Worm (Caenorhabditis elegans): Measurements from ENCODE around the gene cpr-5.

DNA sequence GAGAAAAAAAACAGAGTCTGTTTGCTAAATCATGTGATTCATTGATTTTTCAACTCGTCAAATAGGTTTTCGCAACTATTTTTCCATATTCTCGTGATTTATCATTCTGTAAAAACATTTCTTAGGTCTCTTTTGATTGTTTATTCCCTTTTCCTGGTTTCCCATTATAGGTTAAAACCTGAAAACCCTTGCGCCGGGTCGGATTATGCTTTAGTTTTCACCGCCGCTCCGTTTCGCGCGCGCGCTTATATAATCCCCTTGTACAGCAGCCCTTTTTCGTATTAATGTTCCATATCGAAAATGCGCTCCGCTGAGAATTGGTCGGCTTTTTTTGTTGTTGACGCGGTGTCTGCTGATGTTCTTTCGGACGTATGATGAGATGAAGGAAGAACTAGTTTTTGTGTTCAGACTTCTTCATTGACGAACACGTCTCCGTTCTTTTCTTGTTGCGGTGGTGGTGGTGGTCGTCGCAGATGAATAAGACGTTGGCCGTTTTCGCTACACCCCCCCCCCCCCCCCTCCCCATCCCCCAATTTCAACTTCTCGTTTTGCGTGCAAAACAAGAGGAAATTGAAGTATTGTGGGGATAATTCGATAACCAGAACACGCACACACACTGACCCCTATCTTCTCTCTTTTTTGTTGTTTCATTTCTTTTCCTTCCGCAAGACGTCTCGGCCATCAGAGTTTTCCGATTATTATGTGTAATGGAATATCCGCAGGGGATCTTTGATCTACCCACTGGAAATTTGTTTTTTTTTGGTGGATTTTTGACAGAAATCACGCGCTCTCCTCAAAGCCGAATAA, 20.8 kb upstream of the cpr-5 start:
- TF ChIP-seq fkh-6 (tag; optimal IDR thresholded peaks at IDR 0.05) = no peak
- TF ChIP-seq C08G9.2 (tag; optimal IDR thresholded peaks at IDR 0.05) = no peak
- TF ChIP-seq pqm-1 (tag; optimal IDR thresholded peaks at IDR 0.05) = no peak
- TF ChIP-seq Y22D7AL.16 (tag; optimal IDR thresholded peaks at IDR 0.05) = no peak
- TF ChIP-seq unc-42 (tag; optimal IDR thresholded peaks at IDR 0.05) = peak; percentile 76
- no peak for TF ChIP-seq dve-1 (tag; optimal IDR thresholded peaks at IDR 0.05)
- TF ChIP-seq hlh-6 (tag; optimal IDR thresholded peaks at IDR 0.05) = no peak
- no peak for TF ChIP-seq sox-4 (tag; optimal IDR thresholded peaks at IDR 0.05)
- no peak for TF ChIP-seq lim-6 (tag; optimal IDR thresholded peaks at IDR 0.05)
- no peak for TF ChIP-seq pag-3 (tag; optimal IDR thresholded peaks at IDR 0.05; ENCODE audit: borderline replicate concordance)
- no peak for TF ChIP-seq ama-1 (optimal IDR thresholded peaks at IDR 0.05)

Measured in whole organism, late embryonic.